Worm (Caenorhabditis elegans) whole organism, L1 larva: ENCODE measurements around the gene F44G4.6.
A peak's percentile ranks its signal among the peaks of the same experiment; 100 is the strongest.

Experiments used
- C16A3.4 ChIP-seq: fragments of 150-350 bp; optimal IDR thresholded peaks from 2 replicates; lab custom pipeline; 2014; ENCODE audit warnings: missing biosample characterization, missing genetic modification characterization
- C34B4.2 ChIP-seq: sonication (generic microtip); optimal IDR thresholded peaks from 2 replicates; lab custom pipeline; 2017; ENCODE audit warnings: mild to moderate bottlenecking, missing genetic modification characterization, missing compliant biosample characterization
- Y116A8C.19 ChIP-seq: sonication (generic microtip); optimal IDR thresholded peaks from 2 replicates; lab custom pipeline; 2016; ENCODE audit warnings: missing compliant biosample characterization, missing genetic modification characterization, borderline replicate concordance
- aha-1 ChIP-seq: fragments of 150-350 bp; optimal IDR thresholded peaks from 2 replicates; lab custom pipeline; 2014; ENCODE audit warnings: missing biosample characterization, missing genetic modification characterization
- alr-1 ChIP-seq: fragments of 200-800 bp; sonication (Bioruptor generic); optimal IDR thresholded peaks from 2 replicates; lab custom pipeline; 2018; ENCODE audit warnings: borderline replicate concordance, mild to moderate bottlenecking, missing genetic modification characterization, missing compliant biosample characterization
- blmp-1 ChIP-seq: fragments of 150-350 bp; optimal IDR thresholded peaks from 2 replicates; lab custom pipeline; 2014; ENCODE audit warnings: missing biosample characterization, missing genetic modification characterization
- ceh-63 ChIP-seq: fragments of 200-800 bp; sonication (Bioruptor generic); optimal IDR thresholded peaks from 2 replicates; lab custom pipeline; 2018; ENCODE audit warnings: mild to moderate bottlenecking, missing genetic modification characterization, missing compliant biosample characterization
- ceh-8 ChIP-seq: fragments of 200-800 bp; sonication (Bioruptor generic); optimal IDR thresholded peaks from 2 replicates; lab custom pipeline; 2018; ENCODE audit warnings: mild to moderate bottlenecking, missing genetic modification characterization, moderate library complexity, missing compliant biosample characterization
- ceh-90 ChIP-seq: sonication (generic microtip); optimal IDR thresholded peaks from 2 replicates; lab custom pipeline; 2016; ENCODE audit warnings: missing genetic modification characterization, missing compliant biosample characterization
- dpl-1 ChIP-seq, 3 experiments: fragments of 150-350 bp in 2 of 3; sonication (generic microtip) in 1 of 3; optimal IDR thresholded peaks; 2 replicates each; lab custom pipeline; 2014 to 2017; ENCODE audit warnings: missing biosample characterization in 3 of 3, missing genetic modification characterization in 3 of 3, missing genetic modification reagents in 3 of 3
- dsc-1 ChIP-seq: sonication (generic microtip); optimal IDR thresholded peaks from 2 replicates; lab custom pipeline; 2016; ENCODE audit warnings: mild to moderate bottlenecking, missing genetic modification characterization, missing compliant biosample characterization
- efl-1 ChIP-seq, 4 experiments: fragments of 150-350 bp; optimal IDR thresholded peaks in 3 of 4; peaks in 1 of 4; 1 replicate in 1 of 4; 2 replicates in 3 of 4; lab custom pipeline; 2014; ENCODE audit warnings: missing biosample characterization in 2 of 4, missing genetic modification characterization in 2 of 4, missing genetic modification reagents in 2 of 4
- efl-3 ChIP-seq: fragments of 200-800 bp; sonication (Bioruptor generic); optimal IDR thresholded peaks from 2 replicates; lab custom pipeline; 2018; ENCODE audit warnings: mild to moderate bottlenecking, missing genetic modification characterization, missing compliant biosample characterization
- egl-13 ChIP-seq: sonication (generic microtip); optimal IDR thresholded peaks from 2 replicates; lab custom pipeline; 2016; ENCODE audit warnings: missing genotype, missing genetic modification reagents, missing genetic modification characterization, missing compliant biosample characterization
- egl-27 ChIP-seq, 2 experiments: fragments of 150-350 bp in 1 of 2; sonication (generic microtip); optimal IDR thresholded peaks; 3 replicates each; lab custom pipeline; 2017 to 2018; ENCODE audit warnings: missing biosample characterization in 2 of 2, missing genetic modification characterization in 2 of 2, missing genetic modification reagents in 2 of 2
- elt-2 ChIP-seq: sonication (generic microtip); optimal IDR thresholded peaks from 2 replicates; lab custom pipeline; 2016; ENCODE audit warnings: missing genetic modification characterization, mild to moderate bottlenecking, inconsistent platforms, missing compliant biosample characterization, missing genetic modification reagents
- elt-3 ChIP-seq, 6 experiments: fragments of 150-350 bp in 1 of 6; sonication (generic microtip); optimal IDR thresholded peaks; 2 replicates each; lab custom pipeline; 2017 to 2018; ENCODE audit warnings: missing biosample characterization in 6 of 6, missing genetic modification characterization in 6 of 6, inconsistent platforms in 1 of 6
- ets-5 ChIP-seq: fragments of 200-800 bp; sonication (Bioruptor generic); IDR thresholded peaks from 2 replicates; pipeline ENCODE4 v1.3.6; 2022; ENCODE audit warnings: missing genetic modification characterization, missing compliant biosample characterization
- fkh-4 ChIP-seq: sonication (generic microtip); optimal IDR thresholded peaks from 2 replicates; lab custom pipeline; 2016; ENCODE audit warnings: missing compliant biosample characterization, missing genetic modification characterization, borderline replicate concordance
- fkh-8 ChIP-seq: sonication (generic microtip); optimal IDR thresholded peaks from 2 replicates; lab custom pipeline; 2016; ENCODE audit warnings: mild to moderate bottlenecking, missing genetic modification characterization, missing compliant biosample characterization
- grh-1 ChIP-seq: fragments of 200-800 bp; sonication (Bioruptor generic); IDR thresholded peaks from 2 replicates; pipeline ENCODE4 v1.3.6; 2022; ENCODE audit warnings: missing genetic modification reagents, missing genetic modification characterization, missing compliant biosample characterization
- hlh-17 ChIP-seq: fragments of 200-800 bp; sonication (Bioruptor generic); optimal IDR thresholded peaks from 2 replicates; lab custom pipeline; 2018; ENCODE audit warnings: missing genetic modification characterization, mild to moderate bottlenecking, missing compliant biosample characterization, moderate library complexity, borderline replicate concordance
- hlh-4 ChIP-seq: sonication (generic microtip); optimal IDR thresholded peaks from 2 replicates; lab custom pipeline; 2016; ENCODE audit warnings: mild to moderate bottlenecking, missing genetic modification characterization, missing compliant biosample characterization
- isw-1 ChIP-seq: fragments of 200-800 bp; sonication (Bioruptor generic); IDR thresholded peaks from 2 replicates; pipeline ENCODE4 v1.3.6; 2022; ENCODE audit warnings: missing genetic modification characterization, missing compliant biosample characterization
- lin-13 ChIP-seq: fragments of 150-350 bp; optimal IDR thresholded peaks from 2 replicates; lab custom pipeline; 2014; ENCODE audit warnings: missing biosample characterization, missing genetic modification reagents, missing genetic modification characterization
- lin-14 ChIP-seq: fragments of 200-800 bp; sonication (Bioruptor generic); optimal IDR thresholded peaks from 2 replicates; lab custom pipeline; 2018; ENCODE audit warnings: mild to moderate bottlenecking, missing genetic modification characterization, moderate library complexity, missing compliant biosample characterization
- lin-15B ChIP-seq: fragments of 150-350 bp; sonication (generic microtip); optimal IDR thresholded peaks from 3 replicates; lab custom pipeline; 2014; ENCODE audit warnings: missing biosample characterization, missing genetic modification characterization
- lin-39 ChIP-seq: fragments of 150-350 bp; optimal IDR thresholded peaks from 2 replicates; lab custom pipeline; 2014; ENCODE audit warnings: missing biosample characterization, missing genetic modification reagents, missing genetic modification characterization
- lir-3 ChIP-seq: sonication (generic microtip); optimal IDR thresholded peaks from 2 replicates; lab custom pipeline; 2016; ENCODE audit warnings: mild to moderate bottlenecking, missing genetic modification characterization, moderate library complexity, missing compliant biosample characterization; ENCODE audit not compliant: poor library complexity
- lsy-2 ChIP-seq, 2 experiments: fragments of 150-350 bp; optimal IDR thresholded peaks; 2 replicates each; lab custom pipeline; 2014; ENCODE audit warnings: missing biosample characterization in 2 of 2, missing genetic modification characterization in 2 of 2
- mab-9 ChIP-seq: fragments of 200-800 bp; sonication (Bioruptor generic); IDR thresholded peaks from 2 replicates; pipeline ENCODE4 v1.3.6; 2022; ENCODE audit warnings: missing genetic modification reagents, missing genetic modification characterization, missing compliant biosample characterization
- mdl-1 ChIP-seq, 2 experiments: fragments of 150-350 bp; optimal IDR thresholded peaks; 2 replicates each; lab custom pipeline; 2014 to 2017; ENCODE audit warnings: missing biosample characterization in 2 of 2, missing genetic modification characterization in 2 of 2, inconsistent platforms in 1 of 2
- mef-2 ChIP-seq: fragments of 150-350 bp; optimal IDR thresholded peaks from 2 replicates; lab custom pipeline; 2014; ENCODE audit warnings: missing biosample characterization, missing genetic modification characterization
- mep-1 ChIP-seq: fragments of 150-350 bp; optimal IDR thresholded peaks from 2 replicates; lab custom pipeline; 2014; ENCODE audit warnings: missing biosample characterization, missing genetic modification characterization
- nhr-12 ChIP-seq: sonication (generic microtip); optimal IDR thresholded peaks from 2 replicates; lab custom pipeline; 2017; ENCODE audit warnings: missing biosample characterization, missing genetic modification characterization
- nhr-19 ChIP-seq: fragments of 200-800 bp; sonication (Bioruptor generic); conservative IDR thresholded peaks from 2 replicates; pipeline ENCODE4 v1.3.6; 2022; ENCODE audit warnings: missing genetic modification characterization, missing compliant biosample characterization
- nhr-20 ChIP-seq: sonication (generic microtip); optimal IDR thresholded peaks from 2 replicates; lab custom pipeline; 2016; ENCODE audit warnings: mild to moderate bottlenecking, missing genetic modification characterization, missing compliant biosample characterization
- nhr-71 ChIP-seq: sonication (generic microtip); optimal IDR thresholded peaks from 2 replicates; lab custom pipeline; 2016; ENCODE audit warnings: mild to moderate bottlenecking, missing genetic modification characterization, moderate library complexity, missing compliant biosample characterization
- rnt-1 ChIP-seq: sonication (generic microtip); optimal IDR thresholded peaks from 2 replicates; lab custom pipeline; 2016; ENCODE audit warnings: mild to moderate bottlenecking, missing genetic modification characterization, moderate library complexity, missing compliant biosample characterization
- snu-23 ChIP-seq: sonication (generic microtip); optimal IDR thresholded peaks from 2 replicates; lab custom pipeline; 2016; ENCODE audit warnings: missing genetic modification characterization, missing compliant biosample characterization
- tbx-2 ChIP-seq: sonication (generic microtip); optimal IDR thresholded peaks from 2 replicates; lab custom pipeline; 2016; ENCODE audit warnings: missing genetic modification characterization, missing compliant biosample characterization
- tlp-1 ChIP-seq: fragments of 150-350 bp; optimal IDR thresholded peaks from 2 replicates; lab custom pipeline; 2014; ENCODE audit warnings: missing biosample characterization, missing genetic modification characterization
- unc-130 ChIP-seq: fragments of 150-350 bp; optimal IDR thresholded peaks from 2 replicates; lab custom pipeline; 2017; ENCODE audit warnings: missing biosample characterization, missing genetic modification characterization, inconsistent platforms
- zip-4 ChIP-seq: fragments of 200-800 bp; sonication (Bioruptor generic); optimal IDR thresholded peaks from 2 replicates; lab custom pipeline; 2018; ENCODE audit warnings: mild to moderate bottlenecking, missing genetic modification characterization, moderate library complexity, missing compliant biosample characterization
- ztf-4 ChIP-seq: fragments of 150-350 bp; optimal IDR thresholded peaks from 2 replicates; lab custom pipeline; 2014; ENCODE audit warnings: missing biosample characterization, missing genetic modification characterization

Gene F44G4.6

ce11 chrII:9017628-9018027, 16.0 kb upstream of the F44G4.6 start:
- no peak for TF ChIP-seq ets-5
- TF ChIP-seq C34B4.2 (tag; lab: Kevin White, UChicago), result no peak
- TF ChIP-seq snu-23 (GFP tag; lab: Kevin White, UChicago), result no peak
- TF ChIP-seq elt-3 (tag; optimal IDR thresholded peaks at IDR 0.05; lab: Kevin White, UChicago), result no peak
- TF ChIP-seq unc-130 (tag; lab: Kevin White, UChicago), result no peak
- no peak for TF ChIP-seq isw-1 (GFP tag; lab: Robert Waterston, UW)
- no peak for TF ChIP-seq mep-1 (tag; lab: Kevin White, UChicago)
- no peak for TF ChIP-seq aha-1 (tag; lab: Kevin White, UChicago)
- no peak for TF ChIP-seq grh-1 (GFP tag; lab: Robert Waterston, UW)
- no peak for TF ChIP-seq ceh-90 (tag; lab: Kevin White, UChicago)
- no peak for TF ChIP-seq fkh-4 (tag; lab: Kevin White, UChicago)
- no peak for TF ChIP-seq nhr-20

ce11 chrII:9014877-9015505, 13.4 kb upstream of the F44G4.6 start:
- TF ChIP-seq efl-1 (optimal IDR thresholded peaks at IDR 0.05; lab: Kevin White, UChicago) (no peak), efl-1 (GFP tag; optimal IDR thresholded peaks at IDR 0.05 in 1 of 2; lab: Kevin White, UChicago) (peak in 1 of 2 experiments; percentile 37), nhr-12 (no peak), ceh-63 (GFP tag; lab: Kevin White, UChicago) (no peak), egl-13 (peak; percentile 38), nhr-20 (no peak), tbx-2 (tag; lab: Kevin White, UChicago) (no peak), fkh-8 (tag; lab: Kevin White, UChicago) (peak; percentile 60), dsc-1 (tag; lab: Kevin White, UChicago) (peak; percentile 92), ztf-4 (tag; lab: Kevin White, UChicago) (no peak), lin-14 (GFP tag; lab: Kevin White, UChicago) (peak; percentile 70), rnt-1 (tag; lab: Kevin White, UChicago) (peak; percentile 7), Y116A8C.19 (tag; lab: Kevin White, UChicago) (no peak), blmp-1 (tag; lab: Kevin White, UChicago) (peak; percentile 53), nhr-71 (tag; lab: Kevin White, UChicago) (peak; percentile 21), lin-15B (tag; lab: Kevin White, UChicago) (no peak)

ce11 chrII:9014188-9014587, 12.6 kb upstream of the F44G4.6 start:
- TF ChIP-seq egl-27 (tag; optimal IDR thresholded peaks at IDR 0.05; lab: Kevin White, UChicago), result no peak
- no peak for TF ChIP-seq nhr-71 (tag; lab: Kevin White, UChicago)
- peak; percentile 37 for TF ChIP-seq elt-2 (tag; lab: Kevin White, UChicago)
- TF ChIP-seq lin-13 (GFP tag; lab: Kevin White, UChicago), result no peak
- TF ChIP-seq dsc-1 (tag; lab: Kevin White, UChicago), result peak; percentile 61

ce11 chrII:9013341-9013740, 11.7 kb upstream of the F44G4.6 start:
- TF ChIP-seq tlp-1 (tag; lab: Kevin White, UChicago) (no peak), mdl-1 (tag; optimal IDR thresholded peaks at IDR 0.05; lab: Kevin White, UChicago) (peak in 1 of 2 experiments; percentile 75), efl-3 (GFP tag; lab: Kevin White, UChicago) (no peak), alr-1 (tag; lab: Kevin White, UChicago) (no peak), dsc-1 (tag; lab: Kevin White, UChicago) (no peak), lin-39 (tag; lab: Kevin White, UChicago) (no peak), dpl-1 (GFP tag; optimal IDR thresholded peaks at IDR 0.05; lab: Kevin White, UChicago) (no peak), zip-4 (GFP tag; lab: Kevin White, UChicago) (no peak), mab-9 (GFP tag; lab: Robert Waterston, UW) (no peak), lsy-2 (tag; optimal IDR thresholded peaks at IDR 0.05; lab: Kevin White, UChicago) (peak in 1 of 2 experiments; percentile 0), nhr-19 (GFP tag; lab: Robert Waterston, UW) (no peak), hlh-17 (GFP tag; lab: Kevin White, UChicago) (no peak), hlh-4 (tag; lab: Kevin White, UChicago) (no peak), tbx-2 (tag; lab: Kevin White, UChicago) (peak; percentile 10), ztf-4 (tag; lab: Kevin White, UChicago) (no peak), rnt-1 (tag; lab: Kevin White, UChicago) (no peak), lir-3 (tag; lab: Kevin White, UChicago) (no peak), egl-13 (peak; percentile 2), mef-2 (no peak), ceh-8 (GFP tag; lab: Kevin White, UChicago) (no peak), C16A3.4 (no peak)
